Worm (Caenorhabditis elegans) whole organism, young adult: Measurements from ENCODE around the gene tbx-41.

Experiments used
- B0261.1 ChIP-seq: sonication (generic microtip); optimal IDR thresholded peaks from 2 replicates; lab custom pipeline; 2016; ENCODE audit warnings: mild to moderate bottlenecking, missing genetic modification characterization, moderate library complexity, missing compliant biosample characterization
- C06A6.2 ChIP-seq: fragments of 200-800 bp; sonication (Bioruptor generic); conservative IDR thresholded peaks from 2 replicates; pipeline ENCODE4 v1.3.6; 2022; ENCODE audit warnings: missing genetic modification characterization, missing compliant biosample characterization
- C17E4.6 ChIP-seq: fragments of 200-800 bp; sonication (Bioruptor generic); IDR thresholded peaks from 2 replicates; pipeline ENCODE4 v1.3.6; 2022; ENCODE audit warnings: missing genetic modification reagents, missing genetic modification characterization, missing compliant biosample characterization
- F23B12.7 ChIP-seq: sonication (generic microtip); optimal IDR thresholded peaks from 2 replicates; lab custom pipeline; 2017; ENCODE audit warnings: missing genetic modification characterization, mild to moderate bottlenecking, missing compliant biosample characterization, antibody characterized with exemption, moderate library complexity; ENCODE audit not compliant: insufficient read depth
- K12H6.12 ChIP-seq: fragments of 200-800 bp; sonication (Bioruptor generic); optimal IDR thresholded peaks from 2 replicates; lab custom pipeline; 2018; ENCODE audit warnings: mild to moderate bottlenecking, missing genetic modification characterization, missing compliant biosample characterization
- Y53F4B.3 ChIP-seq: fragments of 200-800 bp; sonication (Bioruptor generic); IDR thresholded peaks from 2 replicates; pipeline ENCODE4 v1.3.6; 2022; ENCODE audit warnings: missing genetic modification reagents, missing genetic modification characterization, missing compliant biosample characterization
- Y95B8A.8 ChIP-seq: fragments of 200-800 bp; sonication (Bioruptor generic); IDR thresholded peaks from 2 replicates; pipeline ENCODE4 v1.3.6; 2022; ENCODE audit warnings: missing genetic modification reagents, missing genetic modification characterization, missing compliant biosample characterization
- akir-1 ChIP-seq: fragments of 200-800 bp; sonication (Bioruptor generic); optimal IDR thresholded peaks from 2 replicates; lab custom pipeline; 2018; ENCODE audit warnings: mild to moderate bottlenecking, missing genetic modification characterization, moderate library complexity, missing compliant biosample characterization
- ama-1 ChIP-seq, 3 experiments: fragments of 150-350 bp in 1 of 3; sonication (generic microtip) in 2 of 3; optimal IDR thresholded peaks; 2 replicates each; lab custom pipeline; 2014 to 2018; ENCODE audit warnings: missing biosample characterization in 2 of 3, missing genetic modification characterization in 2 of 3, missing genetic modification reagents in 2 of 3
- atf-7 ChIP-seq: sonication (generic microtip); optimal IDR thresholded peaks from 2 replicates; lab custom pipeline; 2017; ENCODE audit warnings: mild to moderate bottlenecking, missing genetic modification characterization, missing compliant biosample characterization
- attf-6 ChIP-seq: fragments of 200-800 bp; sonication (Bioruptor generic); IDR thresholded peaks from 2 replicates; pipeline ENCODE4 v1.3.6; 2022; ENCODE audit warnings: missing genetic modification reagents, missing genetic modification characterization, missing compliant biosample characterization
- cebp-2 ChIP-seq: fragments of 200-800 bp; sonication (Bioruptor generic); IDR thresholded peaks from 2 replicates; pipeline ENCODE4 v1.3.6; 2022; ENCODE audit warnings: missing genetic modification characterization, missing compliant biosample characterization
- ceh-100 ChIP-seq: fragments of 200-800 bp; sonication (Bioruptor generic); IDR thresholded peaks from 2 replicates; pipeline ENCODE4 v1.3.6; 2022; ENCODE audit warnings: missing genetic modification reagents, missing genetic modification characterization, missing compliant biosample characterization
- ceh-27 ChIP-seq: fragments of 200-800 bp; sonication (Bioruptor generic); optimal IDR thresholded peaks from 2 replicates; lab custom pipeline; 2018; ENCODE audit warnings: mild to moderate bottlenecking, missing genetic modification characterization, moderate library complexity, missing compliant biosample characterization
- die-1 ChIP-seq: sonication (generic microtip); optimal IDR thresholded peaks from 2 replicates; lab custom pipeline; 2016; ENCODE audit warnings: missing genotype, mild to moderate bottlenecking, missing genetic modification characterization, missing compliant biosample characterization
- egl-44 ChIP-seq: fragments of 200-800 bp; sonication (Bioruptor generic); IDR thresholded peaks from 2 replicates; pipeline ENCODE4 v1.3.6; 2022; ENCODE audit warnings: missing genetic modification reagents, missing genetic modification characterization, missing compliant biosample characterization
- ekl-4 ChIP-seq: fragments of 200-800 bp; sonication (Bioruptor generic); IDR thresholded peaks from 2 replicates; pipeline ENCODE4 v1.3.6; 2022; ENCODE audit warnings: missing genetic modification reagents, missing genetic modification characterization, missing compliant biosample characterization
- fkh-3 ChIP-seq: sonication (generic microtip); optimal IDR thresholded peaks from 2 replicates; lab custom pipeline; 2016; ENCODE audit warnings: mild to moderate bottlenecking, missing genetic modification characterization, missing compliant biosample characterization
- gei-17 ChIP-seq: fragments of 200-800 bp; sonication (Bioruptor generic); optimal IDR thresholded peaks from 2 replicates; lab custom pipeline; 2018; ENCODE audit warnings: mild to moderate bottlenecking, missing genetic modification characterization, missing compliant biosample characterization
- him-1 ChIP-seq: sonication (generic microtip); optimal IDR thresholded peaks from 2 replicates; lab custom pipeline; 2016; ENCODE audit warnings: missing genotype, missing genetic modification reagents, missing genetic modification characterization, missing compliant biosample characterization
- hmg-1.2 ChIP-seq: fragments of 200-800 bp; sonication (Bioruptor generic); IDR thresholded peaks from 2 replicates; pipeline ENCODE4 v1.3.6; 2022; ENCODE audit warnings: missing genetic modification reagents, missing genetic modification characterization, missing compliant biosample characterization
- lin-26 ChIP-seq: fragments of 200-800 bp; sonication (Bioruptor generic); IDR thresholded peaks from 2 replicates; pipeline ENCODE4 v1.3.6; 2022; ENCODE audit warnings: missing genetic modification reagents, missing genetic modification characterization, missing compliant biosample characterization
- lin-40 ChIP-seq: sonication (generic microtip); optimal IDR thresholded peaks from 2 replicates; lab custom pipeline; 2016; ENCODE audit warnings: missing genetic modification characterization, mild to moderate bottlenecking, missing compliant biosample characterization, missing genotype, missing genetic modification reagents
- lin-54 ChIP-seq: fragments of 200-800 bp; sonication (Bioruptor generic); optimal IDR thresholded peaks from 2 replicates; lab custom pipeline; 2018; ENCODE audit warnings: mild to moderate bottlenecking, missing genetic modification characterization, missing compliant biosample characterization
- lir-1 ChIP-seq: fragments of 200-800 bp; sonication (Bioruptor generic); conservative IDR thresholded peaks from 2 replicates; pipeline ENCODE4 v1.3.6; 2022; ENCODE audit warnings: missing genetic modification reagents, missing genetic modification characterization, missing compliant biosample characterization
- lsl-1 ChIP-seq: fragments of 200-800 bp; sonication (Bioruptor generic); optimal IDR thresholded peaks from 2 replicates; lab custom pipeline; 2018; ENCODE audit warnings: mild to moderate bottlenecking, missing genetic modification characterization, moderate library complexity, missing compliant biosample characterization
- lsy-27 ChIP-seq: sonication (generic microtip); optimal IDR thresholded peaks from 2 replicates; lab custom pipeline; 2017; ENCODE audit warnings: missing genetic modification characterization, mild to moderate bottlenecking, missing compliant biosample characterization, antibody characterized with exemption, missing genotype, borderline replicate concordance; ENCODE audit not compliant: insufficient read depth
- madf-10 ChIP-seq: sonication (generic microtip); optimal IDR thresholded peaks from 2 replicates; lab custom pipeline; 2016; ENCODE audit warnings: mild to moderate bottlenecking, missing genetic modification characterization, missing compliant biosample characterization
- mcd-1 ChIP-seq: fragments of 200-800 bp; sonication (Bioruptor generic); IDR thresholded peaks from 2 replicates; pipeline ENCODE4 v1.3.6; 2022; ENCODE audit warnings: missing genetic modification reagents, missing genetic modification characterization, missing compliant biosample characterization
- mes-4 ChIP-seq: sonication (generic microtip); optimal IDR thresholded peaks from 2 replicates; lab custom pipeline; 2016; ENCODE audit warnings: missing genotype, missing genetic modification characterization, missing compliant biosample characterization
- mxl-1 ChIP-seq: sonication (generic microtip); optimal IDR thresholded peaks from 2 replicates; lab custom pipeline; 2016; ENCODE audit warnings: missing genetic modification characterization, missing compliant biosample characterization
- nhr-80 ChIP-seq: sonication (generic microtip); optimal IDR thresholded peaks from 2 replicates; lab custom pipeline; 2016; ENCODE audit warnings: missing genetic modification characterization, missing compliant biosample characterization
- nhr-90 ChIP-seq: sonication (generic microtip); optimal IDR thresholded peaks from 2 replicates; lab custom pipeline; 2016; ENCODE audit warnings: missing genotype, mild to moderate bottlenecking, missing genetic modification characterization, missing compliant biosample characterization
- pbrm-1 ChIP-seq: fragments of 200-800 bp; sonication (Bioruptor generic); IDR thresholded peaks from 2 replicates; pipeline ENCODE4 v1.3.6; 2022; ENCODE audit warnings: missing genetic modification reagents, missing genetic modification characterization, missing compliant biosample characterization
- rcor-1 ChIP-seq: fragments of 200-800 bp; sonication (Bioruptor generic); IDR thresholded peaks from 2 replicates; pipeline ENCODE4 v1.3.6; 2022; ENCODE audit warnings: missing genetic modification reagents, missing genetic modification characterization, missing compliant biosample characterization
- rpc-1 ChIP-seq, 2 experiments: fragments of 150-350 bp in 1 of 2; sonication (generic microtip) in 1 of 2; optimal IDR thresholded peaks; 2 replicates each; lab custom pipeline; 2014 to 2018; ENCODE audit warnings: missing biosample characterization in 1 of 2, missing genetic modification characterization in 1 of 2, missing genetic modification reagents in 1 of 2, missing genotype in 1 of 2
- snpc-1.1 ChIP-seq: sonication (generic microtip); optimal IDR thresholded peaks from 2 replicates; lab custom pipeline; 2017; ENCODE audit warnings: missing genetic modification characterization, mild to moderate bottlenecking, missing compliant biosample characterization, antibody characterized with exemption, moderate library complexity, missing genotype, missing genetic modification reagents; ENCODE audit not compliant: insufficient read depth
- snpc-1.3 ChIP-seq: sonication (generic microtip); optimal IDR thresholded peaks from 2 replicates; lab custom pipeline; 2017; ENCODE audit warnings: missing genetic modification characterization, mild to moderate bottlenecking, missing compliant biosample characterization, antibody characterized with exemption, moderate library complexity, missing genotype, missing genetic modification reagents; ENCODE audit not compliant: insufficient read depth
- snpc-3.4 ChIP-seq: sonication (generic microtip); optimal IDR thresholded peaks from 2 replicates; lab custom pipeline; 2017; ENCODE audit warnings: missing genetic modification characterization, mild to moderate bottlenecking, missing compliant biosample characterization, antibody characterized with exemption, moderate library complexity, missing genotype, missing genetic modification reagents
- snpc-4 ChIP-seq, 5 experiments: fragments of 150-350 bp in 1 of 5; sonication (generic microtip) in 4 of 5; optimal IDR thresholded peaks; 2 replicates each; lab custom pipeline; 2014 to 2018; ENCODE audit warnings: missing genetic modification characterization in 5 of 5, missing biosample characterization in 3 of 5, antibody characterized with exemption in 2 of 5, mild to moderate bottlenecking in 2 of 5, missing compliant biosample characterization in 2 of 5, missing genotype in 2 of 5, moderate library complexity in 2 of 5, missing genetic modification reagents in 1 of 5
- somi-1 ChIP-seq: fragments of 200-800 bp; sonication (Bioruptor generic); optimal IDR thresholded peaks from 2 replicates; lab custom pipeline; 2018; ENCODE audit warnings: mild to moderate bottlenecking, missing genetic modification characterization, missing compliant biosample characterization
- sptf-2 ChIP-seq: fragments of 200-800 bp; sonication (Bioruptor generic); optimal IDR thresholded peaks from 2 replicates; lab custom pipeline; 2018; ENCODE audit warnings: mild to moderate bottlenecking, missing genetic modification characterization, missing compliant biosample characterization
- tbp1 ChIP-seq: fragments of 200-800 bp; sonication (Bioruptor generic); optimal IDR thresholded peaks from 2 replicates; lab custom pipeline; 2018; ENCODE audit warnings: mild to moderate bottlenecking, missing genetic modification characterization, missing compliant biosample characterization
- tlf-1 ChIP-seq: fragments of 200-800 bp; sonication (Bioruptor generic); optimal IDR thresholded peaks from 2 replicates; lab custom pipeline; 2018; ENCODE audit warnings: mild to moderate bottlenecking, missing genetic modification characterization, missing compliant biosample characterization
- unc-62 ChIP-seq: fragments of 150-350 bp; optimal IDR thresholded peaks from 2 replicates; lab custom pipeline; 2014; ENCODE audit warnings: missing biosample characterization, missing genetic modification reagents, missing genetic modification characterization
- ztf-26 ChIP-seq: sonication (generic microtip); optimal IDR thresholded peaks from 2 replicates; lab custom pipeline; 2017; ENCODE audit warnings: missing genetic modification characterization, missing compliant biosample characterization

The tbx-41 gene

DNA sequence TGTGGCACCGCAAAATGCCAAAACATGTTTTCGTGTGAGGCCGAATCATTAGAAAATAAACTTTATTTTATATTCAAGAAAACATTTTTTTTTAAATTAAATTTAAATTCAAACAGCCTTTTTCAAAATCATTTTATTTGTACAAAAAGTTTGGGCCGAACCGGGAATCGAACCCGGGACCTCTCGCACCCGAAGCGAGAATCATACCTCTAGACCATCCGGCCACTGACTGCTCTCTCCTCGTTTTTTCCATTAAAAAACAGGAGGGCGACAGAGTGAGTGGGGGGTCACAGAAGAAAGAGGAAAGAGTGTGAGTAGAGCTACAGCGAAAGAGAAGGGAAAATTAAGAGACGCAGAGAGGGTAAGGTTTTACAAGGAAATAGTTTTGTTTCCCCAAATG, 15.6 kb downstream of the tbx-41 start (continued):
- TF ChIP-seq snpc-3.4 (tag; lab: Kevin White, UChicago), result peak; percentile 67
- TF ChIP-seq C17E4.6 (GFP tag; lab: Robert Waterston, UW), result no peak
- peak; percentile 36 for TF ChIP-seq tlf-1 (GFP tag; lab: Kevin White, UChicago)
- no peak for TF ChIP-seq ekl-4
- no peak for TF ChIP-seq lsl-1 (GFP tag; lab: Kevin White, UChicago)
- peak; percentile 95 for TF ChIP-seq B0261.1 (tag; lab: Kevin White, UChicago)
- TF ChIP-seq die-1 (tag; lab: Kevin White, UChicago), result peak; percentile 83
- peak; percentile 82 for TF ChIP-seq gei-17 (GFP tag; lab: Kevin White, UChicago)
- TF ChIP-seq fkh-3 (tag; lab: Kevin White, UChicago), result no peak
- TF ChIP-seq him-1, result peak; percentile 92
- TF ChIP-seq Y95B8A.8 (GFP tag; lab: Robert Waterston, UW), result no peak
- TF ChIP-seq lsy-27 (tag; lab: Kevin White, UChicago), result peak; percentile 52
- TF ChIP-seq egl-44 (GFP tag; lab: Robert Waterston, UW), result no peak
- TF ChIP-seq lin-26 (GFP tag; lab: Robert Waterston, UW), result no peak
- TF ChIP-seq pbrm-1, result no peak
- TF ChIP-seq atf-7 (tag; lab: Kevin White, UChicago), result peak; percentile 59
- TF ChIP-seq rpc-1 (optimal IDR thresholded peaks at IDR 0.05; lab: Kevin White, UChicago), result peak; percentile 78
- TF ChIP-seq rpc-1 (tag; optimal IDR thresholded peaks at IDR 0.05; lab: Kevin White, UChicago), result peak; percentile 91
- TF ChIP-seq rcor-1 (GFP tag; lab: Robert Waterston, UW), result peak; percentile 65
- no peak for TF ChIP-seq lin-40
- peak; percentile 64 for TF ChIP-seq ceh-27 (GFP tag; lab: Kevin White, UChicago)
- TF ChIP-seq ztf-26 (tag; lab: Kevin White, UChicago), result peak; percentile 56
- peak; percentile 53 for TF ChIP-seq madf-10 (tag; lab: Kevin White, UChicago)
- peak; percentile 93 for TF ChIP-seq tbp1
- TF ChIP-seq mcd-1 (GFP tag; lab: Robert Waterston, UW), result no peak
- TF ChIP-seq K12H6.12, result peak; percentile 52
- peak; percentile 62 for TF ChIP-seq somi-1 (GFP tag; lab: Kevin White, UChicago)
- no peak for TF ChIP-seq ama-1 (optimal IDR thresholded peaks at IDR 0.05; lab: Kevin White, UChicago)
- TF ChIP-seq ama-1 (GFP tag; optimal IDR thresholded peaks at IDR 0.05; lab: Kevin White, UChicago), result peak; percentile 38 to 55
- TF ChIP-seq snpc-1.3 (tag; lab: Kevin White, UChicago), result peak; percentile 82
- TF ChIP-seq Y53F4B.3 (GFP tag; lab: Robert Waterston, UW), result 0 out of 2 replicates have a peak, but pooled peaks have one; percentile 24
- peak; percentile 80; the same call in 1 of the 2 replicates for TF ChIP-seq cebp-2
- no peak for TF ChIP-seq nhr-80 (tag; lab: Kevin White, UChicago)
- TF ChIP-seq sptf-2 (GFP tag; lab: Kevin White, UChicago), result peak; percentile 84
- no peak for TF ChIP-seq akir-1
- TF ChIP-seq hmg-1.2 (GFP tag; lab: Robert Waterston, UW), result peak; percentile 93
- TF ChIP-seq attf-6, result no peak; the same call in 1 of the 2 replicates
- peak; percentile 57 for TF ChIP-seq F23B12.7 (tag; lab: Kevin White, UChicago)
- peak; percentile 57 for TF ChIP-seq snpc-4 (GFP tag; optimal IDR thresholded peaks at IDR 0.05; lab: Kevin White, UChicago)
- peak in 1 of 4 experiments; percentile 67 for TF ChIP-seq snpc-4 (tag; optimal IDR thresholded peaks at IDR 0.05; lab: Kevin White, UChicago)
- peak; percentile 37 for TF ChIP-seq mes-4 (tag; lab: Kevin White, UChicago)
- peak; percentile 47 for TF ChIP-seq lin-54 (GFP tag; lab: Kevin White, UChicago)
- TF ChIP-seq snpc-1.1 (tag; lab: Kevin White, UChicago), result peak; percentile 72
- peak; percentile 43 for TF ChIP-seq C06A6.2 (GFP tag; lab: Robert Waterston, UW)
- TF ChIP-seq lir-1 (GFP tag; lab: Robert Waterston, UW), result 0 out of 2 replicates have a peak, but pooled peaks have one; percentile 61
- TF ChIP-seq unc-62 (GFP tag; lab: Kevin White, UChicago), result no peak
- TF ChIP-seq nhr-90, result peak; percentile 82
- TF ChIP-seq ceh-100 (GFP tag; lab: Robert Waterston, UW), result peak; percentile 48
- TF ChIP-seq mxl-1 (tag; lab: Kevin White, UChicago), result peak; percentile 85
